Worm (Caenorhabditis elegans) whole organism, mixed stage, embryonic: Measurements from ENCODE around the gene F36D4.1.

ENCODE experiments used
- M03D4.4 ChIP-seq: sonication (generic microtip); optimal IDR thresholded peaks from 2 replicates; lab custom pipeline; 2017; ENCODE audit warnings: mild to moderate bottlenecking, missing genetic modification characterization, missing compliant biosample characterization
- bed-3 ChIP-seq: fragments of 200-800 bp; sonication (Bioruptor generic); optimal IDR thresholded peaks from 3 replicates; lab custom pipeline; 2018; ENCODE audit warnings: mild to moderate bottlenecking, missing genetic modification characterization, moderate library complexity, missing compliant biosample characterization
- blmp-1 ChIP-seq: fragments of 150-350 bp; optimal IDR thresholded peaks from 2 replicates; lab custom pipeline; 2014; ENCODE audit warnings: missing biosample characterization, missing genetic modification characterization
- ceh-39 ChIP-seq: fragments of 150-350 bp; optimal IDR thresholded peaks from 2 replicates; lab custom pipeline; 2014; ENCODE audit warnings: missing biosample characterization, missing genetic modification characterization
- ceh-43 ChIP-seq: fragments of 200-800 bp; sonication (Bioruptor generic); optimal IDR thresholded peaks from 2 replicates; lab custom pipeline; 2018; ENCODE audit warnings: mild to moderate bottlenecking, missing genetic modification characterization, moderate library complexity, missing compliant biosample characterization
- ceh-83 ChIP-seq: fragments of 200-800 bp; sonication (Bioruptor generic); optimal IDR thresholded peaks from 2 replicates; lab custom pipeline; 2018; ENCODE audit warnings: mild to moderate bottlenecking, missing genetic modification characterization, missing compliant biosample characterization
- ces-1 ChIP-seq: fragments of 150-350 bp; optimal IDR thresholded peaks from 2 replicates; lab custom pipeline; 2014; ENCODE audit warnings: missing biosample characterization, missing genetic modification reagents, missing genetic modification characterization
- cnd-1 ChIP-seq: fragments of 200-800 bp; sonication (Bioruptor generic); optimal IDR thresholded peaks from 2 replicates; lab custom pipeline; 2018; ENCODE audit warnings: mild to moderate bottlenecking, missing genetic modification characterization, missing compliant biosample characterization
- drap-1 ChIP-seq: fragments of 200-800 bp; sonication (Bioruptor generic); optimal IDR thresholded peaks from 3 replicates; lab custom pipeline; 2018; ENCODE audit warnings: mild to moderate bottlenecking, missing genetic modification characterization, missing compliant biosample characterization
- elt-1 ChIP-seq: sonication (generic microtip); optimal IDR thresholded peaks from 2 replicates; lab custom pipeline; 2017; ENCODE audit warnings: missing genetic modification characterization, mild to moderate bottlenecking, missing compliant biosample characterization, antibody characterized with exemption, moderate library complexity, borderline replicate concordance; ENCODE audit not compliant: insufficient read depth
- elt-3 ChIP-seq: fragments of 150-350 bp; optimal IDR thresholded peaks from 2 replicates; lab custom pipeline; 2014; ENCODE audit warnings: missing biosample characterization, missing genetic modification characterization
- flh-1 ChIP-seq: fragments of 200-800 bp; sonication (Bioruptor generic); optimal IDR thresholded peaks from 2 replicates; lab custom pipeline; 2018; ENCODE audit warnings: mild to moderate bottlenecking, missing genetic modification characterization, moderate library complexity, missing compliant biosample characterization
- ham-2 ChIP-seq: fragments of 200-800 bp; sonication (Bioruptor generic); optimal IDR thresholded peaks from 2 replicates; lab custom pipeline; 2018; ENCODE audit warnings: mild to moderate bottlenecking, missing genetic modification characterization, missing compliant biosample characterization
- hlh-1 ChIP-seq: fragments of 150-350 bp; optimal IDR thresholded peaks from 2 replicates; lab custom pipeline; 2014; ENCODE audit warnings: missing biosample characterization, missing genetic modification reagents, missing genetic modification characterization
- lin-13 ChIP-seq: fragments of 150-350 bp; optimal IDR thresholded peaks from 2 replicates; lab custom pipeline; 2014; ENCODE audit warnings: missing biosample characterization, missing genetic modification characterization
- lin-32 ChIP-seq: fragments of 200-800 bp; sonication (Bioruptor generic); optimal IDR thresholded peaks from 2 replicates; lab custom pipeline; 2018; ENCODE audit warnings: mild to moderate bottlenecking, missing genetic modification characterization, missing compliant biosample characterization
- lsy-2 ChIP-seq: fragments of 150-350 bp; optimal IDR thresholded peaks from 2 replicates; lab custom pipeline; 2014; ENCODE audit warnings: missing biosample characterization, missing genetic modification characterization
- mab-5 ChIP-seq: fragments of 150-350 bp; optimal IDR thresholded peaks from 2 replicates; lab custom pipeline; 2014; ENCODE audit warnings: missing biosample characterization, missing genetic modification characterization
- mep-1 ChIP-seq: fragments of 150-350 bp; optimal IDR thresholded peaks from 2 replicates; lab custom pipeline; 2017; ENCODE audit warnings: missing biosample characterization, missing genetic modification reagents, missing genetic modification characterization, inconsistent platforms
- nhr-12 ChIP-seq: fragments of 150-350 bp; optimal IDR thresholded peaks from 2 replicates; lab custom pipeline; 2014; ENCODE audit warnings: missing biosample characterization, missing genetic modification characterization
- nhr-2 ChIP-seq: fragments of 150-350 bp; optimal IDR thresholded peaks from 2 replicates; lab custom pipeline; 2014; ENCODE audit warnings: missing biosample characterization, missing genetic modification characterization
- nhr-237 ChIP-seq: fragments of 150-350 bp; optimal IDR thresholded peaks from 2 replicates; lab custom pipeline; 2014; ENCODE audit warnings: missing biosample characterization, missing genetic modification characterization
- nhr-28 ChIP-seq: fragments of 150-350 bp; optimal IDR thresholded peaks from 2 replicates; lab custom pipeline; 2014; ENCODE audit warnings: missing biosample characterization, missing genetic modification characterization
- nhr-76 ChIP-seq: sonication (generic microtip); optimal IDR thresholded peaks from 2 replicates; lab custom pipeline; 2017; ENCODE audit warnings: missing biosample characterization, missing genetic modification characterization
- pha-4 ChIP-seq: fragments of 150-350 bp; optimal IDR thresholded peaks from 2 replicates; lab custom pipeline; 2018; ENCODE audit warnings: missing biosample characterization, missing genetic modification reagents, missing genetic modification characterization
- sem-2 ChIP-seq: fragments of 200-800 bp; sonication (Bioruptor generic); optimal IDR thresholded peaks from 2 replicates; lab custom pipeline; 2018; ENCODE audit warnings: mild to moderate bottlenecking, missing genetic modification characterization, missing compliant biosample characterization
- snpc-4 ChIP-seq: fragments of 150-350 bp; optimal IDR thresholded peaks from 2 replicates; lab custom pipeline; 2014; ENCODE audit warnings: missing biosample characterization, missing genetic modification characterization
- sptf-1 ChIP-seq: sonication (generic microtip); optimal IDR thresholded peaks from 2 replicates; lab custom pipeline; 2017; ENCODE audit warnings: mild to moderate bottlenecking, missing genetic modification characterization, moderate library complexity, missing compliant biosample characterization
- tbx-8 ChIP-seq: fragments of 200-800 bp; sonication (Bioruptor generic); optimal IDR thresholded peaks from 2 replicates; lab custom pipeline; 2018; ENCODE audit warnings: mild to moderate bottlenecking, missing genetic modification characterization, moderate library complexity, missing compliant biosample characterization
- unc-120 ChIP-seq: sonication (generic microtip); optimal IDR thresholded peaks from 2 replicates; lab custom pipeline; 2017; ENCODE audit warnings: missing genetic modification characterization, missing compliant biosample characterization; ENCODE audit not compliant: poor library complexity, severe bottlenecking
- unc-39 ChIP-seq: fragments of 150-350 bp; optimal IDR thresholded peaks from 2 replicates; lab custom pipeline; 2014; ENCODE audit warnings: missing biosample characterization, missing genetic modification characterization
- unc-62 ChIP-seq: fragments of 150-350 bp; optimal IDR thresholded peaks from 2 replicates; lab custom pipeline; 2014; ENCODE audit warnings: missing biosample characterization, missing genetic modification reagents, missing genetic modification characterization
- zip-8 ChIP-seq: fragments of 150-350 bp; optimal IDR thresholded peaks from 2 replicates; lab custom pipeline; 2014; ENCODE audit warnings: missing biosample characterization, missing genetic modification characterization
- ztf-11 ChIP-seq: fragments of 150-350 bp; optimal IDR thresholded peaks from 2 replicates; lab custom pipeline; 2014; ENCODE audit warnings: missing biosample characterization, missing genetic modification characterization

The F36D4.1 gene

DNA sequence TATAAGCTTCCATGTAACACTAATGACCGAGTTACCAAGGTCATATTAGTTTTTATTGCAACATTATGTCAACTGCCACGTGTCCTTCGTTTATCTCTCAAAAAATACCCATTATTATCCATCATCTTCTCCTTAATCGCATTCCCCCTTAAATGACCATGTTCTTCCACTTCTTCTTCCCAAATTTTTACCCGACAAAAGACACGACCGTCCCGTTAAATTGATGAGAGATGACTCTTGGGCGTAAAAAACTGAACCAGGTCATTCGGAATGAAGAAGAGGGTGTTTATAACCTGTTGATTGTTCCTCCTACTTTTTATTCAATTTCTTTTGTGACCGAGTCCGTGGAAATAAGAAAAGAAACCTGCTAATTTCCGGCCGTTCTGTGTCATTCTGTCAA is 27.9 kb downstream of the F36D4.1 start:
- no peak for TF ChIP-seq nhr-2 (tag; lab: Kevin White, UChicago)
- TF ChIP-seq M03D4.4 (tag; lab: Kevin White, UChicago): no peak
- TF ChIP-seq, all 35 proteins: peak for 0

DNA sequence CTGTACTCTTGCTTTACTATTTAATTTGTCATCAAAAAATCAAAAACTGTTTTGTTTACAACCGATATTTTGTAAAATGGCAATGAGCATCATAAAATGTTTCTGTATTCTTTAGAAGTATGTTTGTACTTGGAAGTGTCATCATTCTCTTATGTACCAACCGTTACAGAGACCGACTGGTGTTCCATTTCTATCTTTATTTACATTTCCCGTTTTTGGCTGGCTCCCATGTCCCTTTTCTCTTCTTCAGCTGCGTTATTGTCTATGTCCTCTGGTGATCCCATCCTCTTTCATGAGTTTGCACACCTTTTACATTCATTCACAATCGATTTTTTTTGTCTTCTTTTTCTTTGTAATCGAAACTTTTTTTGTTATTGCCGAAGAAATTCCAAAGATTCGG is 34.8 kb downstream of the F36D4.1 start:
- TF ChIP-seq lin-32 (GFP tag; lab: Kevin White, UChicago) (no peak), flh-1 (no peak), ztf-11 (tag; lab: Kevin White, UChicago) (no peak), nhr-28 (tag; lab: Kevin White, UChicago) (no peak), nhr-76 (tag; lab: Kevin White, UChicago) (no peak), pha-4 (tag; lab: Kevin White, UChicago) (peak; percentile 77), bed-3 (no peak)

DNA sequence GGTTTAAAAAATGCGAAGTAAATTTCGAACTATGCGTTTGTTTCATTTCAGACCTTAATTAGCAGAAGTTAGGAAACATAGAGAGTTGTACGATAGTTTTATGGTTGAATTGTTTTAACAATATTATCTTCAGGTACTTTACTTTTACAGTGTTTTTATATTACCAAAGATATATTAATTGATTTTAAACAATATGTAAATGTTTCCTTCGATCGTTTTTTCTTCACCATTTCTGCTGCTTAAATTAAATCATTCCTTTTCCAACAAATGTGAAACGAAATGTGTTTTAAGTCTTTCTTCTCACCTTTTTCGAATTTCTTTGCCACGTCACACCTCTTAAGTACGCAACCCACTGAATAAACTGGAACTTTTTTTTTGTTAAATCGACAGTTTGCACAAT is 36.6 kb downstream of the F36D4.1 start:
- TF ChIP-seq ceh-83: no peak
- TF ChIP-seq nhr-12 (tag; lab: Kevin White, UChicago): no peak
- TF ChIP-seq sptf-1: no peak
- no peak for TF ChIP-seq cnd-1
- no peak for TF ChIP-seq ham-2
- TF ChIP-seq zip-8 (tag; lab: Kevin White, UChicago): no peak
- TF ChIP-seq unc-39 (tag; lab: Kevin White, UChicago): no peak
- no peak for TF ChIP-seq tbx-8
- no peak for TF ChIP-seq drap-1 (GFP tag; lab: Kevin White, UChicago)
- no peak for TF ChIP-seq unc-62 (GFP tag; lab: Kevin White, UChicago)
- no peak for TF ChIP-seq unc-120 (tag; lab: Kevin White, UChicago)
- TF ChIP-seq mep-1: no peak
- TF ChIP-seq bed-3: no peak

DNA sequence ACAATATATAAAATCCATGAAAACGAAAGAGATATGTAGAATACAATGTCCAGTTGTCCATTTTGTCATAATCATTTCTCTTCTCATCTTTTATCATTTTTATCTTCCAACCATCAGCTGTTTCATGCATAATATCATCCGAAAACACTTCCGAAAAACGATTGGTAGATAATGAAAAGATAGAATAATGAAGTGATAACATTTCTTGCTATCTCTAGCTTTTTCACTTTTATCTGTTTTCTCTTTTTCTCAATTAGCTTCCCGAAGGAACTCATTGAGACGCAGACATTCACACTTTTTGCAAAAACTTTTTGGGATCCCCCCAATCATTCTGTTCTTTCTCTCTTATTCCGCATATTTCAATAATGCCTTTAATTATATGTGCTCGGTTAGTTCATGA is 37.2 kb downstream of the F36D4.1 start:
- TF ChIP-seq nhr-76 (tag; lab: Kevin White, UChicago) (no peak), ceh-43 (GFP tag; lab: Kevin White, UChicago) (no peak), nhr-12 (tag; lab: Kevin White, UChicago) (no peak), sptf-1 (no peak), nhr-28 (tag; lab: Kevin White, UChicago) (no peak), ztf-11 (tag; lab: Kevin White, UChicago) (no peak), zip-8 (tag; lab: Kevin White, UChicago) (no peak), unc-39 (tag; lab: Kevin White, UChicago) (no peak), hlh-1 (tag; lab: Kevin White, UChicago) (no peak), nhr-237 (tag; lab: Kevin White, UChicago) (no peak), bed-3 (no peak), M03D4.4 (tag; lab: Kevin White, UChicago) (no peak), lin-13 (tag; lab: Kevin White, UChicago) (no peak), mep-1 (no peak), snpc-4 (tag; lab: Kevin White, UChicago) (no peak), blmp-1 (tag; lab: Kevin White, UChicago) (peak; percentile 86), ceh-39 (tag; lab: Kevin White, UChicago) (no peak), unc-120 (tag; lab: Kevin White, UChicago) (peak; percentile 44), elt-3 (tag; lab: Kevin White, UChicago) (peak; percentile 33), elt-1 (tag; lab: Kevin White, UChicago) (no peak), pha-4 (tag; lab: Kevin White, UChicago) (no peak), lsy-2 (tag; lab: Kevin White, UChicago) (no peak), cnd-1 (no peak), sem-2 (GFP tag; lab: Kevin White, UChicago) (no peak), unc-62 (GFP tag; lab: Kevin White, UChicago) (peak; percentile 36), flh-1 (no peak), ceh-83 (no peak), nhr-2 (tag; lab: Kevin White, UChicago) (no peak), mab-5 (tag; lab: Kevin White, UChicago) (peak; percentile 28), ces-1 (GFP tag; lab: Kevin White, UChicago) (no peak), ham-2 (peak; percentile 32)
